Fruit fly (Drosophila melanogaster): ENCODE measurements around the gene Miro.

Miro gene

DNA sequence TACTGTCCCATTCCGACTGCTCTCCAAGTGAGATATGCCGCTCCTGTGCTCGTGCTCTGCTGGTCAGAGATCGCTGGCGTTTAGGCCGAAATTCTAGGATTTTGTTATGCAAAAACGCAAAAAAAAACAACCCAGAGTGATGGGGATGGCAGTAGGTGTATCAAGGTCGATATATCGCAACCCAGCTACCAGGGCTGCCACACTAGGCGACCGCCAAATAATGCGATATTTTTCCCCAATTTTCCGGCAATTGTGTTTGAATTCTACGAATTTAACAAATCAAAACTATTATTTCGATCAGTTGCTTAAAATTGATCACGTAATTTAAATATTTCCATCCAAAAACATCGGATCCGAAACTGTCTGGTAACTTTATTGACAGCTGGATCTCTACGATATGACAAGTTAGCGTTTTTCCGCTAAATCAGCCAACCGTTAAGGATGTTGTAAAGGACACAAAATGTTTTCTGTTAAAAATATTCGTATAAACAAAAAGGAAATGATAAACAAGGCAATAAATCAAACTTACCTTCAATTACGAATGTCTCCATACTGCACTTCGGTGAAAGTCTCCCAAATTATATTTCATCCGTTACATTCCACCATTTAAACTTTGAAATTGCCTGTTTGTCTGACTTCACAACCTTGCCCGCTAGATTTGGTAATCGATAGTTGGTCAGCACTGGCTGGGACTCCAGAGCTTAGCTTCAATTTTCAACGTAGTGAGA, 945 bp downstream of the Miro start, which contains the start of gene spas (continued):
- peak; percentile 26 for TF ChIP-seq CG17385 (GFP tag; optimal IDR thresholded peaks at IDR 0.05)
- no peak; the same call in 1 of the 2 replicates for TF ChIP-seq crol (GFP tag; IDR thresholded peaks at IDR 0.05)
- TF ChIP-seq CG14860 (GFP tag; IDR thresholded peaks at IDR 0.05; ENCODE audit: partially characterized antibody) = peak; percentile 92
- no peak for TF ChIP-seq MTF-1 (GFP tag; optimal IDR thresholded peaks at IDR 0.05; ENCODE audit: borderline replicate concordance)
- TF ChIP-seq CG16813 (GFP tag; IDR thresholded peaks at IDR 0.05; ENCODE audit: partially characterized antibody) = peak; percentile 98
- peak; percentile 26 for TF ChIP-seq Oli (tag; optimal IDR thresholded peaks at IDR 0.05)
- peak; percentile 26; the same call in 1 of the 2 replicates for TF ChIP-seq onecut (GFP tag; IDR thresholded peaks at IDR 0.05)
- peak; percentile 49 for TF ChIP-seq CG7556 (GFP tag; optimal IDR thresholded peaks at IDR 0.05)
- peak; percentile 62; the same call in 1 of the 2 replicates for TF ChIP-seq ranshi (GFP tag; IDR thresholded peaks at IDR 0.05)
- TF ChIP-seq cato (GFP tag; optimal IDR thresholded peaks at IDR 0.05; ENCODE audit: borderline replicate concordance) = no peak
- no peak for TF ChIP-seq Nf-YA (GFP tag; IDR thresholded peaks at IDR 0.05)
- 0 out of 2 replicates have a peak, but pooled peaks have one; percentile 32 for TF ChIP-seq Rx (GFP tag; IDR thresholded peaks at IDR 0.05)
- TF ChIP-seq Vsx1 (GFP tag; optimal IDR thresholded peaks at IDR 0.05) = no peak
- TF ChIP-seq twi (tag; optimal IDR thresholded peaks at IDR 0.05) = peak; percentile 46
- TF ChIP-seq lmd (GFP tag; IDR thresholded peaks at IDR 0.05) = peak; percentile 74
- peak; percentile 7 for TF ChIP-seq Spps (tag; optimal IDR thresholded peaks at IDR 0.05)
- peak; percentile 81 for TF ChIP-seq CG4404 (GFP tag; IDR thresholded peaks at IDR 0.05)
- TF ChIP-seq zen2 (GFP tag; IDR thresholded peaks at IDR 0.05; ENCODE audit: partially characterized antibody) = peak; percentile 80
- TF ChIP-seq sd (tag; optimal IDR thresholded peaks at IDR 0.05) = no peak
- TF ChIP-seq abd-A (tag; optimal IDR thresholded peaks at IDR 0.05) = no peak
- no peak for TF ChIP-seq CG6683 (GFP tag; optimal IDR thresholded peaks at IDR 0.05)
- TF ChIP-seq CG42726 (GFP tag; IDR thresholded peaks at IDR 0.05; ENCODE audit: partially characterized antibody) = peak; percentile 90
- peak; percentile 13 for TF ChIP-seq NC2α (GFP tag; optimal IDR thresholded peaks at IDR 0.05)
- TF ChIP-seq Stat92E (GFP tag; optimal IDR thresholded peaks at IDR 0.05) = no peak
- TF ChIP-seq knrl (GFP tag; IDR thresholded peaks at IDR 0.05; ENCODE audit: partially characterized antibody) = peak; percentile 97
- TF ChIP-seq CG15514 (GFP tag; optimal IDR thresholded peaks at IDR 0.05) = peak; percentile 49
- peak; percentile 40 for TF ChIP-seq fd3F (GFP tag; optimal IDR thresholded peaks at IDR 0.05)
- TF ChIP-seq dimm (GFP tag; IDR thresholded peaks at IDR 0.05) = peak; percentile 54
- peak; percentile 95 for TF ChIP-seq Med (GFP tag)
- peak; percentile 66; the same call in 2 of the 3 replicates for TF ChIP-seq CG7357 (GFP tag; IDR thresholded peaks at IDR 0.05)
- TF ChIP-seq CG8359 (GFP tag; optimal IDR thresholded peaks at IDR 0.05; ENCODE audit: borderline replicate concordance) = no peak
- TF ChIP-seq fd102C (GFP tag; optimal IDR thresholded peaks at IDR 0.05) = peak; percentile 31
- TF ChIP-seq Awh (GFP tag; IDR thresholded peaks at IDR 0.05) = 0 out of 2 replicates have a peak, but pooled peaks have one; percentile 25
- TF ChIP-seq CG33213 (GFP tag; optimal IDR thresholded peaks at IDR 0.05) = peak; percentile 5
- TF ChIP-seq CG16863 (GFP tag; optimal IDR thresholded peaks at IDR 0.05) = peak; percentile 77
- TF ChIP-seq CG12769 (tag; optimal IDR thresholded peaks at IDR 0.05) = no peak
- no peak for TF ChIP-seq CG4707 (GFP tag; optimal IDR thresholded peaks at IDR 0.05)
- TF ChIP-seq CG2875 (GFP tag; optimal IDR thresholded peaks at IDR 0.05) = no peak
- TF ChIP-seq CHES-1-like (GFP tag; optimal IDR thresholded peaks at IDR 0.05) = peak; percentile 77
- TF ChIP-seq sens-2 (GFP tag; IDR thresholded peaks at IDR 0.05) = peak; percentile 53; the same call in 1 of the 2 replicates
- TF ChIP-seq pfk (GFP tag; optimal IDR thresholded peaks at IDR 0.05) = no peak
- no peak; the same call in 2 of the 3 replicates for TF ChIP-seq jigr1 (GFP tag; IDR thresholded peaks at IDR 0.05)
- peak; percentile 83 for TF ChIP-seq CG9727 (GFP tag; optimal IDR thresholded peaks at IDR 0.05)
- TF ChIP-seq luna (GFP tag; optimal IDR thresholded peaks at IDR 0.05) = no peak
- TF ChIP-seq al (GFP tag; IDR thresholded peaks at IDR 0.05) = peak; percentile 63; the same call in 1 of the 2 replicates
- peak; percentile 57 for TF ChIP-seq CG3065 (GFP tag; optimal IDR thresholded peaks at IDR 0.05)
- no peak for TF ChIP-seq zf30C (GFP tag; optimal IDR thresholded peaks at IDR 0.05)

Data from whole organism, embryonic.